Worm (Caenorhabditis elegans): ENCODE results near the gene C34E10.12.

Gene C34E10.12

DNA sequence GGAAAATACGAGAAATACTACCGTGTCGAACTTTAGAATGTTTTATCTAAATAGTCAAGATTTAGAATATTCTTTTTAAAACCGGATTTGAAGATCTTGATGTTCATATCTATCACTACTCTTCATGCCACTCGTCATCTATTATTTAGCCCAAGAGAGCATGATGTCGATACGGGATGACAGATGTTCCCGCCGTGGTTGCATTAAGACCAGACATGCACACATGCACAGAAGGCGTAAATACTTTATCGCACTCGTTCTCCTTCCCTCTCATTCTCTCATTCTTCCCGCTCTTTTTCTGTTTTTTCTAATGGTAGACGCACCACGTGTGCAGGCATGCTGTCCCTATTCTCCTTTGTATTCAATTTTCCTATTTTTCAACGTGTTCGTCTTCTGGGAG lies 44.3 kb downstream of the C34E10.12 start:
- no peak for TF ChIP-seq ztf-29 (GFP tag; IDR thresholded peaks at IDR 0.05)
- TF ChIP-seq ztf-23 (GFP tag; IDR thresholded peaks at IDR 0.05) = no peak
- no peak for TF ChIP-seq klf-2 (GFP tag; conservative IDR thresholded peaks at IDR 0.05)
- TF ChIP-seq tab-1 (GFP tag; IDR thresholded peaks at IDR 0.05) = no peak
- TF ChIP-seq flt-1 (GFP tag; IDR thresholded peaks at IDR 0.05) = no peak
- TF ChIP-seq ref-1 (GFP tag; conservative IDR thresholded peaks at IDR 0.05) = no peak
- TF ChIP-seq T22C8.4 (GFP tag; IDR thresholded peaks at IDR 0.05) = no peak
- no peak for TF ChIP-seq med-1 (GFP tag; optimal IDR thresholded peaks at IDR 0.05; ENCODE audit: insufficient read depth)
- no peak for TF ChIP-seq cog-1 (tag; optimal IDR thresholded peaks at IDR 0.05)

DNA sequence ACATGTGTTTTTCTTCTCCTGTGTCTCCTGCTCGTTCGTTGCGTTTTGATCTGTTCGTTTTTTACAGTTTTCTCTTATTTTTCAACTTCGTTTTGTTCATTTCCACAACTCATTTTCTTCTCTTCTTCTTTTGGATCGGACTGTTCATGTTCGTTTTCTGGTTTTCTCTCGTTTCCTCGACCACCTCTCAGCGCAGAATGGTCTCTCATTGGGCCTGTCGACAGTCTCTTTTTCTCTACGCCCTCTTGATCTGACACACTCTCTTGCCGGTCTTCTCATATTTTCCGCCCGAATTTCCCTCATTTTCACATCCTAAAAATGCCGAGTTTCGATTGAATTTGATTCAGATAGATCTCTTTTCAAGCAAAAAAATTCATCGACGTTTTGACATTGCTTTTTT lies 46.0 kb downstream of the C34E10.12 start:
- TF ChIP-seq ztf-29 (GFP tag; IDR thresholded peaks at IDR 0.05) (no peak), ztf-23 (GFP tag; IDR thresholded peaks at IDR 0.05) (no peak)

DNA sequence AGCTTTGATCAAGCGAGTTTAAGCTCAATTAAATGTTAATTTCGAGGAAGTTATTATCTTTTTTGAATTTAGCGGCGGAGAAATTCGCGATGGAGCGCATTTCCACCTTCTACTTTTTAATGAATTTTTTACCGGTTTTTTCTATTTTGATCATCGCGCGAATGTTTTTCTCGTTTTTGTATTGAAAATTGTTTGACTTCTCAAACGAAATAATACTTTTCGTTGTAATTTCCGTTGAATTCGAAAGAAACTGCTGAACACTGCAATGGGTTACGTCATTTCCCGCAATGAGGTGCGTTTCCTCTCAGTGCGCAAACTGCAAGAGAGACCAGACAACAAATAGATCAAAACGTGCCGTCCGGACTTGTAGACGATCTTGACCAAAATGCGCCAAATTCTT lies 46.5 kb downstream of the C34E10.12 start:
- TF ChIP-seq tab-1 (GFP tag; IDR thresholded peaks at IDR 0.05) (no peak), klf-2 (GFP tag; conservative IDR thresholded peaks at IDR 0.05) (no peak), ztf-23 (GFP tag; IDR thresholded peaks at IDR 0.05) (no peak), cog-1 (tag; optimal IDR thresholded peaks at IDR 0.05) (no peak), ref-1 (GFP tag; conservative IDR thresholded peaks at IDR 0.05) (no peak), med-1 (GFP tag; optimal IDR thresholded peaks at IDR 0.05; ENCODE audit: insufficient read depth) (no peak), ztf-29 (GFP tag; IDR thresholded peaks at IDR 0.05) (no peak), T22C8.4 (GFP tag; IDR thresholded peaks at IDR 0.05) (no peak), flt-1 (GFP tag; IDR thresholded peaks at IDR 0.05) (no peak)

ce11 chrIII:5180588-5180987 lies 47.1 kb downstream of the C34E10.12 start:
- TF ChIP-seq tab-1 (GFP tag; IDR thresholded peaks at IDR 0.05) (no peak), ztf-23 (GFP tag; IDR thresholded peaks at IDR 0.05) (0 out of 2 replicates have a peak, but pooled peaks have one; percentile 40), cog-1 (tag; optimal IDR thresholded peaks at IDR 0.05) (no peak), med-1 (GFP tag; optimal IDR thresholded peaks at IDR 0.05; ENCODE audit: insufficient read depth) (no peak)

DNA sequence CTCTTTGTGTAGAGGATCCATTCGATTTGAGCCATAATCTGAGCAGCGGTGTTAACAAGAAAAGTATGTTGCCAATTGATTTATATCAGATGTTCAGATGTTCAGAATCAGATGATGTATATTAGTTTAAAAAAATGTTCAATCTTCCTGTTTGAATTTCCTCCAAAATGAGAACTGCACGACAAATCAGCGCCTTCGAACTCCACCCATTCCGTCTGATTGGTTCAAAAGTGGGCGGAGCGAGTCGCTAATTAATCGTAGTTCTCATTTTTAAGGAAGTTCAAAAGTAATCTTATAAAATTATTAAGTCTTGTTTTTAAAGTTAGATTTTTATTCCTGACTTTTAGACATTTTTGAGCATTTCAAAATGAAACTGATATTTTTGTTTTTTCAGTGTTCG lies 48.5 kb downstream of the C34E10.12 start:
- no peak for TF ChIP-seq flt-1 (GFP tag; IDR thresholded peaks at IDR 0.05)
- no peak for TF ChIP-seq cog-1 (tag; optimal IDR thresholded peaks at IDR 0.05)
- TF ChIP-seq T22C8.4 (GFP tag; IDR thresholded peaks at IDR 0.05) = no peak
- TF ChIP-seq tab-1 (GFP tag; IDR thresholded peaks at IDR 0.05) = no peak
- TF ChIP-seq klf-2 (GFP tag; conservative IDR thresholded peaks at IDR 0.05) = no peak
- no peak for TF ChIP-seq ztf-23 (GFP tag; IDR thresholded peaks at IDR 0.05)
- no peak for TF ChIP-seq ref-1 (GFP tag; conservative IDR thresholded peaks at IDR 0.05)
- no peak for TF ChIP-seq ztf-29 (GFP tag; IDR thresholded peaks at IDR 0.05)
- TF ChIP-seq med-1 (GFP tag; optimal IDR thresholded peaks at IDR 0.05; ENCODE audit: insufficient read depth) = no peak
